Fruit fly (Drosophila melanogaster) whole organism, prepupa: ENCODE data around the gene Mgat2.

Experiments
- CG15336 ChIP-seq: fragments of 200-800 bp; sonication (Bioruptor generic); IDR thresholded peaks from 2 replicates; pipeline ENCODE4 v1.3.6; 2022; ENCODE audit warnings: missing biosample characterization, missing genetic modification characterization
- CG9139 ChIP-seq: fragments of 200-800 bp; sonication (Bioruptor generic); optimal IDR thresholded peaks from 3 replicates; lab custom pipeline; 2017; ENCODE audit warnings: missing biosample characterization, mild to moderate bottlenecking, missing genetic modification characterization
- Hr38 ChIP-seq: sonication (Bioruptor generic); optimal IDR thresholded peaks from 2 replicates; lab custom pipeline; 2016; ENCODE audit warnings: missing biosample characterization, missing genetic modification characterization
- Lpt ChIP-seq: fragments of 200-800 bp; sonication (Bioruptor generic); optimal IDR thresholded peaks from 3 replicates; lab custom pipeline; 2016; ENCODE audit warnings: missing biosample characterization, missing genetic modification characterization
- Met ChIP-seq: fragments of 200-800 bp; sonication (Bioruptor generic); optimal IDR thresholded peaks from 3 replicates; lab custom pipeline; 2016; ENCODE audit warnings: missing biosample characterization, missing genetic modification characterization
- OdsH ChIP-seq: fragments of 200-800 bp; sonication (Bioruptor generic); optimal IDR thresholded peaks from 3 replicates; lab custom pipeline; 2016; ENCODE audit warnings: missing biosample characterization, missing genetic modification characterization
- Sox102F ChIP-seq: fragments of 200-800 bp; sonication (Bioruptor generic); optimal IDR thresholded peaks from 2 replicates; lab custom pipeline; 2016; ENCODE audit warnings: missing biosample characterization, mild to moderate bottlenecking, missing genetic modification characterization
- eg ChIP-seq: fragments of 200-800 bp; sonication (Bioruptor generic); IDR thresholded peaks from 3 replicates; pipeline ENCODE4 v1.3.6; 2022; ENCODE audit warnings: missing biosample characterization, missing genetic modification characterization
- fd85E ChIP-seq: fragments of 200-800 bp; sonication (Bioruptor generic); optimal IDR thresholded peaks from 3 replicates; lab custom pipeline; 2016; ENCODE audit warnings: missing biosample characterization, missing genetic modification characterization
- net ChIP-seq: fragments of 200-800 bp; sonication (Bioruptor generic); optimal IDR thresholded peaks from 3 replicates; lab custom pipeline; 2016; ENCODE audit warnings: missing biosample characterization, missing genetic modification characterization
- pdm3 ChIP-seq: fragments of 200-800 bp; sonication (Bioruptor generic); optimal IDR thresholded peaks from 3 replicates; lab custom pipeline; 2016; ENCODE audit warnings: missing biosample characterization, missing genetic modification characterization
- ss ChIP-seq, 2 experiments: fragments of 200-800 bp; sonication (Bioruptor generic); optimal IDR thresholded peaks; 2 replicates in 1 of 2; 3 replicates in 1 of 2; lab custom pipeline; 2017 to 2018; ENCODE audit warnings: mild to moderate bottlenecking in 2 of 2, missing biosample characterization in 2 of 2, missing genetic modification characterization in 2 of 2, moderate library complexity in 1 of 2
- vri ChIP-seq: fragments of 200-800 bp; sonication (Bioruptor generic); optimal IDR thresholded peaks from 3 replicates; lab custom pipeline; 2016; ENCODE audit warnings: missing biosample characterization, mild to moderate bottlenecking, missing genetic modification characterization

DNA sequence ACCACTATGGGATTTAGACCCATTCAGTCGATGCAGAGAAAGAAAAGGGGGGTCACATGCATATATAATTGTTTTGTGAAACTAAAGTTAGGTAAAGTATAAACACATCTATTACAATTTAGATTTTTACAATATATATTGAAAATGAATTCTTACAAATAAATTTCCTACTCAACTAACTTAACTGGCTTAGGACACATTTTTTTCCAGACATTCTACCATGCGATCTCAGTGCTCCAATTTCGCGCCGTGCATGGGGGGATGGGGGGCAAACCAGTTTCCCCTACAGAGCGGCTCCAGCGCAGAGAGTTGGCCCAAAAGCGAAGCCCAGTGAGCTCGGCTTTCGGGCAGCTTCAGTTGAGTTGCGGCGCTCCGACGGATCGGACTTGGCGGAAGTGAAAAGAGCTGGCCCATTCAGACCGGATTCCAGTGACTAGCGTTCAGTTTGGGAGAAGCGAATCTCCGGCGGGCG, 38.9 kb downstream of the Mgat2 start, which contains the start of gene CG7896:
- TF ChIP-seq eg (GFP tag; lab: Robert Waterston, UW) (peak; percentile 88), CG9139 (peak; percentile 55), vri (GFP tag; lab: Kevin White, UChicago) (peak; percentile 72), net (GFP tag; lab: Kevin White, UChicago) (peak; percentile 78), Hr38 (GFP tag; lab: Kevin White, UChicago) (no peak), Met (GFP tag; lab: Kevin White, UChicago) (peak; percentile 85), OdsH (GFP tag; lab: Kevin White, UChicago) (no peak), fd85E (GFP tag; lab: Kevin White, UChicago) (peak; percentile 34), CG15336 (GFP tag; lab: Robert Waterston, UW) (peak; percentile 93), Sox102F (peak; percentile 80), ss (GFP tag; optimal IDR thresholded peaks at IDR 0.05; lab: Kevin White, UChicago) (peak; percentile 56 to 86), pdm3 (GFP tag; lab: Kevin White, UChicago) (peak; percentile 70), Lpt (GFP tag; lab: Kevin White, UChicago) (peak; percentile 73)
